Worm (Caenorhabditis elegans): ENCODE results near the gene F44E5.15.

ce11 chrII:11766472-11766871 is 6.0 kb upstream of the F44E5.15 start, which contains the start of gene F44E5.2:
- TF ChIP-seq him-1 (tag; optimal IDR thresholded peaks at IDR 0.05) (no peak), dao-5 (tag; optimal IDR thresholded peaks at IDR 0.05) (no peak)
